Fruit fly (Drosophila melanogaster) whole organism, embryonic: ENCODE data around the gene Bet3.

Experiments
- Asciz ChIP-seq: fragments of 200-800 bp; sonication (Bioruptor generic); optimal IDR thresholded peaks from 2 replicates; lab custom pipeline; 2017; ENCODE audit warnings: missing biosample characterization, mild to moderate bottlenecking, missing genetic modification characterization, missing genetic modification reagents
- B-H2 ChIP-seq: fragments of 200-800 bp; sonication (Bioruptor generic); optimal IDR thresholded peaks from 2 replicates; lab custom pipeline; 2018; ENCODE audit warnings: missing biosample characterization, mild to moderate bottlenecking, missing genetic modification characterization
- CG10267 ChIP-seq: fragments of 200-800 bp; sonication (Bioruptor generic); optimal IDR thresholded peaks from 2 replicates; lab custom pipeline; 2018; ENCODE audit warnings: missing biosample characterization, mild to moderate bottlenecking, missing genetic modification characterization, moderate library complexity
- CG11093 ChIP-seq: fragments of 200-800 bp; sonication (Bioruptor generic); IDR thresholded peaks from 3 replicates; pipeline ENCODE4 v1.3.6; 2022; ENCODE audit warnings: missing biosample characterization, missing genetic modification characterization
- CG11504 ChIP-seq: fragments of 200-800 bp; sonication (Bioruptor generic); optimal IDR thresholded peaks from 3 replicates; lab custom pipeline; 2019; ENCODE audit warnings: missing biosample characterization, mild to moderate bottlenecking, missing genetic modification characterization, moderate library complexity
- CG12942 ChIP-seq: fragments of 200-800 bp; sonication (Bioruptor generic); optimal IDR thresholded peaks from 3 replicates; lab custom pipeline; 2016; ENCODE audit warnings: missing biosample characterization, missing genetic modification characterization
- CG13287 ChIP-seq: fragments of 200-800 bp; sonication (Bioruptor generic); IDR thresholded peaks from 2 replicates; pipeline ENCODE4 v1.3.6; 2022; ENCODE audit warnings: missing biosample characterization, missing genetic modification characterization; ENCODE audit not compliant: partially characterized antibody
- CG1602 ChIP-seq: fragments of 200-800 bp; sonication (Bioruptor generic); optimal IDR thresholded peaks from 3 replicates; lab custom pipeline; 2016; ENCODE audit warnings: missing biosample characterization, missing genetic modification characterization
- CG18262 ChIP-seq: fragments of 200-800 bp; optimal IDR thresholded peaks from 3 replicates; lab custom pipeline; 2019; ENCODE audit warnings: missing biosample characterization, mild to moderate bottlenecking, missing genetic modification characterization, moderate library complexity
- CG1832 ChIP-seq: fragments of 200-800 bp; sonication (Bioruptor generic); optimal IDR thresholded peaks from 2 replicates; lab custom pipeline; 2017; ENCODE audit warnings: missing biosample characterization, mild to moderate bottlenecking, missing genetic modification characterization, inconsistent platforms
- CG2712 ChIP-seq: fragments of 200-800 bp; optimal IDR thresholded peaks from 3 replicates; lab custom pipeline; 2019; ENCODE audit warnings: missing biosample characterization, mild to moderate bottlenecking, missing genetic modification characterization, moderate library complexity
- CG3065 ChIP-seq: fragments of 200-800 bp; sonication (Bioruptor generic); optimal IDR thresholded peaks from 2 replicates; lab custom pipeline; 2016; ENCODE audit warnings: missing biosample characterization, missing genetic modification characterization
- CG32767 ChIP-seq: fragments of 200-800 bp; sonication (Bioruptor generic); IDR thresholded peaks from 2 replicates; pipeline ENCODE4 v1.3.6; 2022; ENCODE audit warnings: missing biosample characterization, missing genetic modification characterization
- CG3847 ChIP-seq: fragments of 200-800 bp; sonication (Bioruptor generic); IDR thresholded peaks from 2 replicates; pipeline ENCODE4 v1.3.6; 2022; ENCODE audit warnings: missing biosample characterization, missing genetic modification characterization
- CG4328 ChIP-seq: fragments of 200-800 bp; sonication (Bioruptor generic); optimal IDR thresholded peaks from 3 replicates; lab custom pipeline; 2017; ENCODE audit warnings: missing biosample characterization, missing genetic modification reagents, missing genetic modification characterization
- CG5180 ChIP-seq: fragments of 200-800 bp; sonication (Bioruptor generic); optimal IDR thresholded peaks from 3 replicates; lab custom pipeline; 2017; ENCODE audit warnings: missing biosample characterization, missing genetic modification characterization, mild to moderate bottlenecking, moderate library complexity, missing genetic modification reagents
- CG5245 ChIP-seq: fragments of 200-800 bp; sonication (Bioruptor generic); optimal IDR thresholded peaks from 3 replicates; lab custom pipeline; 2016; ENCODE audit warnings: missing biosample characterization, missing genetic modification characterization
- CG5953 ChIP-seq: fragments of 200-800 bp; sonication (Bioruptor generic); IDR thresholded peaks from 2 replicates; pipeline ENCODE4 v1.3.6; 2022; ENCODE audit warnings: missing biosample characterization, missing genetic modification characterization
- CG9727 ChIP-seq: fragments of 200-800 bp; sonication (Bioruptor generic); optimal IDR thresholded peaks from 3 replicates; lab custom pipeline; 2017; ENCODE audit warnings: missing biosample characterization, mild to moderate bottlenecking, missing genetic modification characterization
- CHES-1-like ChIP-seq: fragments of 200-800 bp; sonication (Bioruptor generic); optimal IDR thresholded peaks from 2 replicates; lab custom pipeline; 2016; ENCODE audit warnings: missing biosample characterization, missing genetic modification characterization
- CoRest ChIP-seq: fragments of 200-800 bp; sonication (Bioruptor generic); optimal IDR thresholded peaks from 3 replicates; lab custom pipeline; 2018; ENCODE audit warnings: missing biosample characterization, mild to moderate bottlenecking, missing genetic modification characterization, moderate library complexity
- Fer3 ChIP-seq: fragments of 200-800 bp; sonication (Bioruptor generic); optimal IDR thresholded peaks from 2 replicates; lab custom pipeline; 2018; ENCODE audit warnings: missing biosample characterization, mild to moderate bottlenecking, missing genetic modification characterization, moderate library complexity
- HmgZ ChIP-seq: fragments of 200-800 bp; sonication (Bioruptor generic); optimal IDR thresholded peaks from 2 replicates; lab custom pipeline; 2018; ENCODE audit warnings: missing biosample characterization, mild to moderate bottlenecking, missing genetic modification characterization
- Lim3 ChIP-seq: fragments of 200-800 bp; sonication (Bioruptor generic); IDR thresholded peaks from 2 replicates; pipeline ENCODE4 v1.3.6; 2022; ENCODE audit warnings: missing biosample characterization, missing genetic modification characterization
- Mad ChIP-seq: fragments of 200-800 bp; sonication (Bioruptor generic); optimal IDR thresholded peaks from 2 replicates; lab custom pipeline; 2016; ENCODE audit warnings: missing biosample characterization, missing genetic modification characterization
- Med ChIP-seq: fragments of 200-800 bp; sonication (Bioruptor generic); peaks from one replicate; lab custom pipeline; 2016; ENCODE audit warnings: missing biosample characterization, missing genetic modification characterization, mild to moderate bottlenecking, inconsistent platforms, moderate library complexity
- Mes4 ChIP-seq: fragments of 200-800 bp; sonication (Bioruptor generic); optimal IDR thresholded peaks from 2 replicates; lab custom pipeline; 2016; ENCODE audit warnings: missing biosample characterization, missing genetic modification characterization
- Nf-YA ChIP-seq: fragments of 200-800 bp; sonication (Bioruptor generic); IDR thresholded peaks from 2 replicates; pipeline ENCODE4 v1.3.6; 2022; ENCODE audit warnings: missing biosample characterization, missing genetic modification characterization
- Poxn ChIP-seq: fragments of 200-800 bp; sonication (Bioruptor generic); IDR thresholded peaks from 2 replicates; pipeline ENCODE4 v1.3.6; 2022; ENCODE audit warnings: missing biosample characterization, missing genetic modification characterization
- Rfx ChIP-seq: fragments of 200-800 bp; sonication (Bioruptor generic); IDR thresholded peaks from 2 replicates; pipeline ENCODE4 v1.3.6; 2022; ENCODE audit warnings: missing biosample characterization, missing genetic modification characterization
- Usf ChIP-seq: fragments of 200-800 bp; sonication (Bioruptor generic); optimal IDR thresholded peaks from 2 replicates; lab custom pipeline; 2017; ENCODE audit warnings: missing genotype, missing biosample characterization, missing genetic modification characterization
- al ChIP-seq: fragments of 200-800 bp; sonication (Bioruptor generic); IDR thresholded peaks from 2 replicates; pipeline ENCODE4 v1.3.6; 2022; ENCODE audit warnings: missing biosample characterization, missing genetic modification characterization
- bbx ChIP-seq: fragments of 200-800 bp; sonication (Bioruptor generic); IDR thresholded peaks from 2 replicates; pipeline ENCODE4 v1.3.6; 2022; ENCODE audit warnings: missing biosample characterization, missing genetic modification characterization; ENCODE audit not compliant: partially characterized antibody
- crp ChIP-seq, 2 experiments: fragments of 200-800 bp; sonication (Bioruptor generic); optimal IDR thresholded peaks; 2 replicates in 1 of 2; 3 replicates in 1 of 2; lab custom pipeline; 2017; ENCODE audit warnings: missing biosample characterization in 2 of 2, missing genetic modification characterization in 2 of 2, mild to moderate bottlenecking in 1 of 2, moderate library complexity in 1 of 2
- eve ChIP-seq, 2 experiments: fragments of >200 bp; optimal IDR thresholded peaks; 2 replicates each; lab custom pipeline; 2017; ENCODE audit warnings: missing biosample characterization in 2 of 2, missing genetic modification characterization in 2 of 2
- exex ChIP-seq: fragments of 200-800 bp; sonication (Bioruptor generic); optimal IDR thresholded peaks from 4 replicates; lab custom pipeline; 2018; ENCODE audit warnings: missing biosample characterization, mild to moderate bottlenecking, missing genetic modification characterization, moderate library complexity
- insv ChIP-seq, 2 experiments: fragments of 200-800 bp; sonication (Bioruptor generic); optimal IDR thresholded peaks; 3 replicates each; lab custom pipeline; 2016 to 2018; ENCODE audit warnings: missing biosample characterization in 2 of 2, missing genetic modification characterization in 2 of 2
- klu ChIP-seq: fragments of 200-800 bp; sonication (Bioruptor generic); IDR thresholded peaks from 2 replicates; pipeline ENCODE4 v1.3.6; 2022; ENCODE audit warnings: missing biosample characterization, missing genetic modification characterization
- lbe ChIP-seq: fragments of 200-800 bp; sonication (Bioruptor generic); optimal IDR thresholded peaks from 2 replicates; lab custom pipeline; 2016; ENCODE audit warnings: missing biosample characterization, mild to moderate bottlenecking, missing genetic modification characterization
- lov ChIP-seq, 2 experiments: fragments of 200-800 bp in 1 of 2; fragments of >200 bp in 1 of 2; sonication (Bioruptor generic) in 1 of 2; IDR thresholded peaks in 1 of 2; optimal IDR thresholded peaks in 1 of 2; 2 replicates in 1 of 2; 3 replicates in 1 of 2; pipeline versions ENCODE4 v1.3.6 to Lab custom; 2017 to 2022; ENCODE audit warnings: missing biosample characterization in 1 of 2, missing genetic modification characterization in 1 of 2
- ro ChIP-seq: fragments of 200-800 bp; sonication (Bioruptor generic); IDR thresholded peaks from 2 replicates; pipeline ENCODE4 v1.3.6; 2022; ENCODE audit warnings: missing biosample characterization, missing genetic modification characterization
- so ChIP-seq: fragments of 200-800 bp; sonication (Bioruptor generic); IDR thresholded peaks from 3 replicates; pipeline ENCODE4 v1.3.6; 2022; ENCODE audit warnings: missing biosample characterization, missing genetic modification characterization
- sr ChIP-seq: fragments of 200-800 bp; sonication (Bioruptor generic); IDR thresholded peaks from 3 replicates; pipeline ENCODE4 v1.3.6; 2022; ENCODE audit warnings: missing biosample characterization, missing genetic modification characterization
- stwl ChIP-seq: fragments of 200-800 bp; sonication (Bioruptor generic); optimal IDR thresholded peaks from 3 replicates; lab custom pipeline; 2018; ENCODE audit warnings: missing biosample characterization, mild to moderate bottlenecking, missing genetic modification characterization, moderate library complexity
- tgo ChIP-seq: fragments of 200-800 bp; sonication (Bioruptor generic); IDR thresholded peaks from 3 replicates; pipeline ENCODE4 v1.3.6; 2022; ENCODE audit warnings: missing biosample characterization, missing genetic modification characterization
- tna ChIP-seq: fragments of 200-800 bp; sonication (Bioruptor generic); IDR thresholded peaks from 2 replicates; pipeline ENCODE4 v1.3.6; 2022; ENCODE audit warnings: missing biosample characterization, missing genetic modification characterization; ENCODE audit not compliant: partially characterized antibody
- trem ChIP-seq: fragments of 200-800 bp; optimal IDR thresholded peaks from 3 replicates; lab custom pipeline; 2019; ENCODE audit warnings: missing biosample characterization, mild to moderate bottlenecking, missing genetic modification characterization, moderate library complexity
- tup ChIP-seq: fragments of 200-800 bp; sonication (Bioruptor generic); optimal IDR thresholded peaks from 2 replicates; lab custom pipeline; 2016; ENCODE audit warnings: missing biosample characterization, mild to moderate bottlenecking, missing genetic modification characterization, moderate library complexity
- twi ChIP-seq: fragments of 200-800 bp; optimal IDR thresholded peaks from 2 replicates; lab custom pipeline; 2019; ENCODE audit warnings: missing biosample characterization, mild to moderate bottlenecking, missing genetic modification characterization, moderate library complexity

Gene Bet3

dm6 chr3L:9446731-9447238 is 4.7 kb upstream of the Bet3 start, which contains the start of gene CG3529 (continued):
- TF ChIP-seq sr: peak; percentile 62; the same call in 2 of the 3 replicates
- no peak for TF ChIP-seq CG1832
- TF ChIP-seq Nf-YA (GFP tag; lab: Robert Waterston, UW): peak; percentile 53; the same call in 1 of the 2 replicates
- TF ChIP-seq CG3847 (GFP tag; lab: Robert Waterston, UW): peak; percentile 48; the same call in 1 of the 2 replicates
- TF ChIP-seq insv (GFP tag; optimal IDR thresholded peaks at IDR 0.05; lab: Kevin White, UChicago): no peak
- peak; percentile 29; the same call in 1 of the 2 replicates for TF ChIP-seq CG32767 (GFP tag; lab: Robert Waterston, UW)
- TF ChIP-seq trem (tag; lab: Kevin White, UChicago): peak; percentile 61
- TF ChIP-seq CG13287 (GFP tag; lab: Robert Waterston, UW): peak; percentile 29; the same call in 1 of the 2 replicates
- peak; percentile 61 for TF ChIP-seq CHES-1-like (GFP tag; lab: Kevin White, UChicago)
- peak; percentile 40 for TF ChIP-seq CG9727 (GFP tag; lab: Kevin White, UChicago)
- no peak for TF ChIP-seq Poxn (GFP tag; lab: Robert Waterston, UW)
- 0 out of 2 replicates have a peak, but pooled peaks have one; percentile 11 for TF ChIP-seq bbx (GFP tag; lab: Robert Waterston, UW)
- peak; percentile 57 for TF ChIP-seq CG2712
- no peak for TF ChIP-seq tgo (GFP tag; lab: Robert Waterston, UW)
- TF ChIP-seq al: no peak
- no peak for TF ChIP-seq Lim3 (GFP tag; lab: Robert Waterston, UW)
- TF ChIP-seq CG5245 (GFP tag; lab: Kevin White, UChicago): no peak
- no peak for TF ChIP-seq Mes4 (GFP tag; lab: Kevin White, UChicago)
- no peak for TF ChIP-seq eve (GFP tag; optimal IDR thresholded peaks at IDR 0.05; lab: Kevin White, UChicago)
- TF ChIP-seq stwl (tag; lab: Kevin White, UChicago): peak; percentile 69
- TF ChIP-seq CG18262: peak; percentile 18
- TF ChIP-seq HmgZ (tag; lab: Kevin White, UChicago): peak; percentile 3
- no peak for TF ChIP-seq twi (tag; lab: Kevin White, UChicago)
- TF ChIP-seq CG11504 (tag; lab: Kevin White, UChicago): peak; percentile 45
- TF ChIP-seq CG1602 (GFP tag; lab: Kevin White, UChicago): peak; percentile 5
- peak in 1 of 2 experiments; percentile 2 for TF ChIP-seq crp (GFP tag; optimal IDR thresholded peaks at IDR 0.05; lab: Kevin White, UChicago)
- TF ChIP-seq so (GFP tag; lab: Robert Waterston, UW): 0 out of 3 replicates have a peak, but pooled peaks have one; percentile 28
- no peak for TF ChIP-seq ro (GFP tag; lab: Robert Waterston, UW)
- no peak for TF ChIP-seq CG11093 (GFP tag; lab: Robert Waterston, UW)
- TF ChIP-seq lov (optimal IDR thresholded peaks at IDR 0.05; lab: Kevin White, UChicago): no peak
- no peak for TF ChIP-seq lov (GFP tag; IDR thresholded peaks at IDR 0.05; lab: Robert Waterston, UW)
- TF ChIP-seq CG5953 (GFP tag; lab: Robert Waterston, UW): no peak
- TF ChIP-seq klu (GFP tag; lab: Robert Waterston, UW): peak; percentile 72
- TF ChIP-seq CG10267 (tag; lab: Kevin White, UChicago): peak; percentile 43
- TF ChIP-seq Rfx (GFP tag; lab: Robert Waterston, UW): peak; percentile 61
- TF ChIP-seq Usf (GFP tag; lab: Kevin White, UChicago): no peak
- no peak for TF ChIP-seq CG12942 (GFP tag; lab: Kevin White, UChicago)
- no peak for TF ChIP-seq CG3065 (GFP tag; lab: Kevin White, UChicago)
- peak; percentile 49 for TF ChIP-seq CoRest (tag; lab: Kevin White, UChicago)
- peak; percentile 18 for TF ChIP-seq Mad
- TF ChIP-seq Asciz (GFP tag; lab: Kevin White, UChicago): peak; percentile 37
- no peak for TF ChIP-seq Fer3 (tag; lab: Kevin White, UChicago)
- peak; percentile 45 for TF ChIP-seq CG5180
- TF ChIP-seq B-H2: peak; percentile 64
- TF ChIP-seq Med: peak; percentile 81
- no peak for TF ChIP-seq tup (GFP tag; lab: Kevin White, UChicago)
- TF ChIP-seq exex (tag; lab: Kevin White, UChicago): no peak
- peak; percentile 29 for TF ChIP-seq lbe (GFP tag; lab: Kevin White, UChicago)
- peak; percentile 56 for TF ChIP-seq CG4328
- no peak for TF ChIP-seq tna (GFP tag; lab: Robert Waterston, UW)
